Worm (Caenorhabditis elegans): ENCODE results near the gene B0491.6.

DNA sequence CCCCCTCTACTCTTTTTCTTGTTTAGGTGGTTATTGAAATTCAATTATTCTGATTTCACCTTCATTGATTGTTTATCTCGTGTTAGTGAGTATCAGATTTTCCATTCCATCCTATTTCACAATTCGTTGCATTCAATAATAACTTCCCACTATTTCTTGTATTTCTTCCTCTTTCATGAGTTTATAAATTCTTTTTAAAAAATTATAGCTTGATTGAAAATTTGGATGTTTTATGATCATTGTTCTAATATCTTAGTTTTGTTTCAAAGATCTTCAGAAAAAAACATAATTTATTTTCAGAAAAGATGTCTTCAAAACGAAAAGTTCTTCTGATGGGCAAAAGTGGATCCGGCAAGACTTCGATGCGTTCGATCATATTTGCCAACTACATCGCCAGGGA, 47.1 kb downstream of the B0491.6 start, which contains the start of gene raga-1:
- TF ChIP-seq swsn-7 (tag; optimal IDR thresholded peaks at IDR 0.05), result no peak
- TF ChIP-seq lin-39 (tag; optimal IDR thresholded peaks at IDR 0.05), result no peak
- no peak for TF ChIP-seq lin-15B (tag; optimal IDR thresholded peaks at IDR 0.05)
- TF ChIP-seq C04F5.9 (tag; optimal IDR thresholded peaks at IDR 0.05), result no peak
